Worm (Caenorhabditis elegans) whole organism, mixed stage, embryonic: ENCODE measurements around the gene oac-48.
A peak's percentile ranks its signal among the peaks of the same experiment; 100 is the strongest.

Experiments
- blmp-1 ChIP-seq: fragments of 150-350 bp; optimal IDR thresholded peaks from 2 replicates; lab custom pipeline; 2014; ENCODE audit warnings: missing biosample characterization, missing genetic modification characterization
- ces-1 ChIP-seq: fragments of 150-350 bp; optimal IDR thresholded peaks from 2 replicates; lab custom pipeline; 2014; ENCODE audit warnings: missing biosample characterization, missing genetic modification reagents, missing genetic modification characterization
- drap-1 ChIP-seq: fragments of 200-800 bp; sonication (Bioruptor generic); optimal IDR thresholded peaks from 3 replicates; lab custom pipeline; 2018; ENCODE audit warnings: mild to moderate bottlenecking, missing genetic modification characterization, missing compliant biosample characterization
- elt-1 ChIP-seq: sonication (generic microtip); optimal IDR thresholded peaks from 2 replicates; lab custom pipeline; 2017; ENCODE audit warnings: missing genetic modification characterization, mild to moderate bottlenecking, missing compliant biosample characterization, antibody characterized with exemption, moderate library complexity, borderline replicate concordance; ENCODE audit not compliant: insufficient read depth
- elt-3 ChIP-seq: fragments of 150-350 bp; optimal IDR thresholded peaks from 2 replicates; lab custom pipeline; 2014; ENCODE audit warnings: missing biosample characterization, missing genetic modification characterization
- nhr-12 ChIP-seq: fragments of 150-350 bp; optimal IDR thresholded peaks from 2 replicates; lab custom pipeline; 2014; ENCODE audit warnings: missing biosample characterization, missing genetic modification characterization
- nhr-237 ChIP-seq: fragments of 150-350 bp; optimal IDR thresholded peaks from 2 replicates; lab custom pipeline; 2014; ENCODE audit warnings: missing biosample characterization, missing genetic modification characterization
- nhr-28 ChIP-seq: fragments of 150-350 bp; optimal IDR thresholded peaks from 2 replicates; lab custom pipeline; 2014; ENCODE audit warnings: missing biosample characterization, missing genetic modification characterization
- pha-4 ChIP-seq: fragments of 150-350 bp; optimal IDR thresholded peaks from 2 replicates; lab custom pipeline; 2018; ENCODE audit warnings: missing biosample characterization, missing genetic modification reagents, missing genetic modification characterization
- snpc-4 ChIP-seq: fragments of 150-350 bp; optimal IDR thresholded peaks from 2 replicates; lab custom pipeline; 2014; ENCODE audit warnings: missing biosample characterization, missing genetic modification characterization
- unc-120 ChIP-seq: sonication (generic microtip); optimal IDR thresholded peaks from 2 replicates; lab custom pipeline; 2017; ENCODE audit warnings: missing genetic modification characterization, missing compliant biosample characterization; ENCODE audit not compliant: poor library complexity, severe bottlenecking
- unc-39 ChIP-seq: fragments of 150-350 bp; optimal IDR thresholded peaks from 2 replicates; lab custom pipeline; 2014; ENCODE audit warnings: missing biosample characterization, missing genetic modification characterization
- unc-62 ChIP-seq: fragments of 150-350 bp; optimal IDR thresholded peaks from 2 replicates; lab custom pipeline; 2014; ENCODE audit warnings: missing biosample characterization, missing genetic modification reagents, missing genetic modification characterization
- ztf-11 ChIP-seq: fragments of 150-350 bp; optimal IDR thresholded peaks from 2 replicates; lab custom pipeline; 2014; ENCODE audit warnings: missing biosample characterization, missing genetic modification characterization

- TF ChIP-seq ces-1 (GFP tag; lab: Kevin White, UChicago) (no peak), snpc-4 (no peak), elt-1 (tag; lab: Kevin White, UChicago) (no peak), unc-62 (peak; percentile 92), elt-3 (no peak), nhr-12 (tag; lab: Kevin White, UChicago) (no peak), nhr-28 (tag; lab: Kevin White, UChicago) (no peak), blmp-1 (no peak), drap-1 (GFP tag; lab: Kevin White, UChicago) (no peak), ztf-11 (tag; lab: Kevin White, UChicago) (no peak), unc-39 (tag; lab: Kevin White, UChicago) (no peak), nhr-237 (tag; lab: Kevin White, UChicago) (no peak), pha-4 (tag; lab: Kevin White, UChicago) (no peak), unc-120 (tag; lab: Kevin White, UChicago) (no peak)
Observed at ce11 chrIV:13710367-13710766, 36.8 kb downstream of the oac-48 start.
